Fruit fly (Drosophila melanogaster): ENCODE results near the gene CG4995.
A peak's percentile ranks its signal among the peaks of the same experiment; 100 is the strongest.

The CG4995 gene

DNA sequence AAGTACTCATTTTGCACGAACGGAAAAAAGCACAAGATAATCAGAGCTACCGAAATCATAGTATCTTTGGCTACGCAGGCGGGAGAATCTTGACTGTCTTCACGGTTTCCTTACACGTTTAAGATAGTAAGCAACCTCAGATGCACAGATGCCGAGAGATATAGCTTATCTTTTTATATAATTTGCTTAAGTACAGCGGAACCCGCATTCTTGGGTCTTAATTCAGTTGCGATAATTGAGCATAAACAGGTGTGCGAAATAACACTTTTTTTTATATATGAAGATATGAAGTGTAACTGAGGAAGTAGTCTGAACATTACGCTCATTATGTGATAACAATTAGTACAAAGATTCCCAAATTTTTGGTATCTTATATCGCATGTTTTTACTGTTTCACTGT, 41.5 kb upstream of the CG4995 start, which contains the start of gene CG34043 (continued):
- TF ChIP-seq CG4730 (GFP tag; IDR thresholded peaks at IDR 0.05), result no peak
- no peak for TF ChIP-seq trh (GFP tag; optimal IDR thresholded peaks at IDR 0.05)
- TF ChIP-seq TFAM (GFP tag; optimal IDR thresholded peaks at IDR 0.05), result no peak

dm6 chr2L:10291276-10291675, 31.0 kb upstream of the CG4995 start:
- no peak for TF ChIP-seq CG13296 (GFP tag; optimal IDR thresholded peaks at IDR 0.05)
- no peak for TF ChIP-seq BEAF-32 (GFP tag; optimal IDR thresholded peaks at IDR 0.05)
- no peak for TF ChIP-seq HLH3B (GFP tag; IDR thresholded peaks at IDR 0.05)
- TF ChIP-seq H2.0 (GFP tag; IDR thresholded peaks at IDR 0.05), result no peak
- no peak for TF ChIP-seq vfl (GFP tag; optimal IDR thresholded peaks at IDR 0.05)
- no peak for TF ChIP-seq CG1603 (tag; optimal IDR thresholded peaks at IDR 0.05)
- TF ChIP-seq insv (GFP tag; optimal IDR thresholded peaks at IDR 0.05), result peak in 1 of 2 experiments; percentile 94
- TF ChIP-seq CG7987 (GFP tag; optimal IDR thresholded peaks at IDR 0.05), result no peak
- TF ChIP-seq Elba2 (GFP tag; optimal IDR thresholded peaks at IDR 0.05), result peak; percentile 100

DNA sequence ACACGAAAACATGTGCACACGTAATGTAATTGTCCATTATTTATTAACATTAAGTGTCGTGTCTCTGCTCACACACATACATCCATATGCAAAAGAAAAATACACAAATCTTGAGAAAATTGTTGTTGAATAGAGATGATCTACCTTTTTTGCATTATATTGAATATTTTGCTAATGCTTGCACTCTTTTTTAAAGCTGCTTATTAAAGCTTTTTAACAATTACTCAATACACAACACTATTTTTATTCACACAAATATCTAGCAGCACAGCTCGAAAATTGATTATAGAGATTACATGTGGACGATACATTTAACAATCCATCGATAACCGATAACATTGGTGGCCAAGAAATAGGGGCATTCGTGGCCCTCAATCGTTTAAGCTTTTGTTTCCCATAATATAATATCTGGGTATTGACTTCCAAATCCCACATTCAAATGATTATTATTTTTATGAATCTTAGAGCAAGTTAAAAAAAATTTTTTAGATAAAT, 30.2 kb upstream of the CG4995 start, which contains the start of gene Ufd4:
Gene Ufd4, minus strand, starts transcription at position 300 of the 495 bp plus-strand sequence.
- TF ChIP-seq Dp (GFP tag; optimal IDR thresholded peaks at IDR 0.05) (peak; percentile 16), sqz (GFP tag; optimal IDR thresholded peaks at IDR 0.05) (no peak), zfh1 (GFP tag; IDR thresholded peaks at IDR 0.05) (peak; percentile 75; the same call in 2 of the 3 replicates), CG17359 (tag; optimal IDR thresholded peaks at IDR 0.05) (peak; percentile 73), CG3065 (GFP tag; optimal IDR thresholded peaks at IDR 0.05) (no peak), Hmr (GFP tag; optimal IDR thresholded peaks at IDR 0.05) (no peak), jumu (GFP tag; optimal IDR thresholded peaks at IDR 0.05) (peak; percentile 36), tup (GFP tag; optimal IDR thresholded peaks at IDR 0.05) (no peak), Elba2 (GFP tag; optimal IDR thresholded peaks at IDR 0.05) (no peak), CG4282 (GFP tag; optimal IDR thresholded peaks at IDR 0.05) (no peak), CG10654 (GFP tag; optimal IDR thresholded peaks at IDR 0.05) (peak; percentile 27), inv (GFP tag; IDR thresholded peaks at IDR 0.05; ENCODE audit: partially characterized antibody) (no peak), amos (GFP tag; IDR thresholded peaks at IDR 0.05; ENCODE audit: partially characterized antibody) (no peak; the same call in 1 of the 2 replicates), dati (GFP tag; IDR thresholded peaks at IDR 0.05) (no peak), CG4360 (GFP tag; IDR thresholded peaks at IDR 0.05) (peak; percentile 52; the same call in 1 of the 2 replicates), p53 (GFP tag; optimal IDR thresholded peaks at IDR 0.05) (no peak), CG6175 (GFP tag; IDR thresholded peaks at IDR 0.05) (no peak), Med (GFP tag) (peak; percentile 95), Poxn (GFP tag; IDR thresholded peaks at IDR 0.05) (no peak), CG12744 (GFP tag; optimal IDR thresholded peaks at IDR 0.05) (peak; percentile 61), pum (GFP tag; optimal IDR thresholded peaks at IDR 0.05) (peak; percentile 36), HHEX (GFP tag; optimal IDR thresholded peaks at IDR 0.05) (no peak), CG9932 (GFP tag; IDR thresholded peaks at IDR 0.05) (no peak), HLHmδ (GFP tag; optimal IDR thresholded peaks at IDR 0.05) (no peak), CG13296 (GFP tag; optimal IDR thresholded peaks at IDR 0.05) (peak; percentile 76), mam (GFP tag; optimal IDR thresholded peaks at IDR 0.05) (peak; percentile 62), CG8089 (GFP tag; optimal IDR thresholded peaks at IDR 0.05) (peak; percentile 14), Adf1 (GFP tag; IDR thresholded peaks at IDR 0.05) (no peak), croc (GFP tag; conservative IDR thresholded peaks at IDR 0.05) (no peak), CG5953 (GFP tag; IDR thresholded peaks at IDR 0.05) (no peak), Dll (GFP tag; IDR thresholded peaks at IDR 0.05; ENCODE audit: partially characterized antibody) (peak; percentile 56; the same call in 2 of the 4 replicates), Tbp (GFP tag; optimal IDR thresholded peaks at IDR 0.05) (no peak), CG17385 (GFP tag; optimal IDR thresholded peaks at IDR 0.05) (no peak), CG14441 (GFP tag; IDR thresholded peaks at IDR 0.05) (no peak; the same call in 1 of the 2 replicates), CG15011 (GFP tag; optimal IDR thresholded peaks at IDR 0.05) (no peak), CG14050 (GFP tag; IDR thresholded peaks at IDR 0.05) (no peak; the same call in 1 of the 3 replicates), vvl (GFP tag; IDR thresholded peaks at IDR 0.05) (peak; percentile 88; the same call in 1 of the 2 replicates), Sry-β (GFP tag; optimal IDR thresholded peaks at IDR 0.05) (peak; percentile 15)
